Fruit fly (Drosophila melanogaster) whole organism: ENCODE results near the gene Ugt37A3.

Source experiments
- CG8478 ChIP-seq: fragments of >200 bp; optimal IDR thresholded peaks from 2 replicates; lab custom pipeline; 2018; ENCODE audit warnings: inconsistent platforms
- Dll ChIP-seq: fragments of >200 bp; optimal IDR thresholded peaks from 2 replicates; lab custom pipeline; 2017
- EcR ChIP-seq, 2 experiments: fragments of >200 bp; optimal IDR thresholded peaks; 2 replicates each; lab custom pipeline; 2017; ENCODE audit warnings: missing biosample characterization in 2 of 2, missing genetic modification characterization in 2 of 2, missing genetic modification reagents in 2 of 2
- psq ChIP-seq: fragments of >200 bp; optimal IDR thresholded peaks from 2 replicates; lab custom pipeline; 2017

- no peak for TF ChIP-seq psq
- TF ChIP-seq EcR (GFP tag; optimal IDR thresholded peaks at IDR 0.05; lab: Kevin White, UChicago), result no peak
- TF ChIP-seq Dll (lab: Kevin White, UChicago), result no peak
- TF ChIP-seq CG8478 (lab: Kevin White, UChicago), result no peak
Measured at dm6 chr3R:12700454-12700853, 43.0 kb downstream of the Ugt37A3 start.
